Worm (Caenorhabditis elegans): ENCODE results near the gene cpl-1.
A peak's percentile ranks its signal among the peaks of the same experiment; 100 is the strongest.

The cpl-1 gene

ce11 chrV:16582973-16583372, 12.2 kb downstream of the cpl-1 start, which contains the start of gene str-150:
Gene str-150 (plus strand): TSS chrV:16583273.
- TF ChIP-seq ceh-88 (GFP tag; IDR thresholded peaks at IDR 0.05) (no peak), F16B12.6 (tag; optimal IDR thresholded peaks at IDR 0.05) (no peak), fkh-4 (tag; optimal IDR thresholded peaks at IDR 0.05; ENCODE audit: borderline replicate concordance) (no peak), ceh-63 (GFP tag; optimal IDR thresholded peaks at IDR 0.05) (no peak), dsc-1 (tag; optimal IDR thresholded peaks at IDR 0.05) (no peak), elt-2 (tag; optimal IDR thresholded peaks at IDR 0.05) (no peak), unc-86 (tag; optimal IDR thresholded peaks at IDR 0.05) (no peak), ztf-11 (tag; optimal IDR thresholded peaks at IDR 0.05) (no peak), vab-15 (tag; optimal IDR thresholded peaks at IDR 0.05) (no peak)

DNA sequence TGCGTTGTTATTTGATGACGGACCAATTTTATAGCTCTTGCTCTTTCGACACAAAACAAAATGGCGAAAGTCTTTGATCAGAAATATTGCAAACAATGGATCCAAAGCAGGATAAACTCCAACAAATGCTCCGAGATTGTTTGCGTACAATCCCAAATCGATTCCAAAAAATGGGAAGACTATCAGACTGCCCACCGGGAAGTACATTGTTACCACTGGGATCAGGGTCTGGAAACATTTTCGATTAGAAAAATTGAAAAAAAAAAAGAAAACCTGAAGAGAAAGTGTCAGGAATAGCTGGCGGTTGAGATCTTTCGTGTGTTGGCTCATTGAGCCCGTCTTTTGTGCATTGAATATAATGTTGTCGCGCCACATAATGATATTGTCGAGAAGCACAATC, 14.1 kb downstream of the cpl-1 start:
- TF ChIP-seq lin-15B (tag; optimal IDR thresholded peaks at IDR 0.05) (no peak), efl-1 (optimal IDR thresholded peaks at IDR 0.05) (no peak), efl-1 (GFP tag; optimal IDR thresholded peaks at IDR 0.05 in 1 of 2) (peak in 1 of 2 experiments; percentile 93), lir-3 (tag; optimal IDR thresholded peaks at IDR 0.05; ENCODE audit: poor library complexity) (no peak)

DNA sequence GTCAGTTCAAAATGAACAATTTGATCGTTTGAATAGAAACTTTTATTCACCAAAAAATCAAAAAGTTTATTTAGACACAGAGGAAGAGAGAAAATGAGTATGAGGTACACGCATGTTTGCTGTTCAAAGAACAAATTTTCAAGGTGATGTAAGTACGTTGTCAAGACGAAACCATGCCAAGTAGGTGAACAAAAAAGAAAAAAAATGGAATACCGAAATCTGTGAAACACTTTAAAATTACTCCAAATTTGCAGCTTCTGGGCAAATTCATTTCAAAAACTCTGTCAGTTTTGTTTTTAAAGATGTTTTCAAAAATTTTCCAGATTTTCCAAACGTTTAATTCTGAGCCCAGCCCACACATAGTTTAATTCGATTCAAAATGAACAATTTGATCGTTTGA, 14.7 kb downstream of the cpl-1 start, which contains the start of gene nhr-271:
Gene nhr-271 (minus strand): TSS at position 101 of the 400 bp plus-strand sequence.
- no peak for TF ChIP-seq lin-35 (GFP tag; optimal IDR thresholded peaks at IDR 0.05)
- TF ChIP-seq C16A3.4 (tag; optimal IDR thresholded peaks at IDR 0.05), result no peak
- TF ChIP-seq sox-4 (tag; optimal IDR thresholded peaks at IDR 0.05), result no peak
- TF ChIP-seq Y116A8C.19 (tag; optimal IDR thresholded peaks at IDR 0.05; ENCODE audit: borderline replicate concordance), result no peak
- no peak for TF ChIP-seq dsc-1 (tag; optimal IDR thresholded peaks at IDR 0.05)
- TF ChIP-seq zag-1 (tag; optimal IDR thresholded peaks at IDR 0.05), result no peak
- TF ChIP-seq ceh-88 (GFP tag; IDR thresholded peaks at IDR 0.05), result no peak
- TF ChIP-seq mdl-1 (tag; optimal IDR thresholded peaks at IDR 0.05), result no peak
- TF ChIP-seq pax-3 (tag; optimal IDR thresholded peaks at IDR 0.05), result no peak
- TF ChIP-seq F16B12.6 (tag; optimal IDR thresholded peaks at IDR 0.05), result no peak
- no peak for TF ChIP-seq unc-130 (tag; optimal IDR thresholded peaks at IDR 0.05)
- no peak for TF ChIP-seq lin-14 (GFP tag; optimal IDR thresholded peaks at IDR 0.05)
- no peak for TF ChIP-seq alr-1 (tag; optimal IDR thresholded peaks at IDR 0.05; ENCODE audit: borderline replicate concordance)
- TF ChIP-seq rnt-1 (tag; optimal IDR thresholded peaks at IDR 0.05), result no peak
- no peak for TF ChIP-seq nhr-20 (tag; optimal IDR thresholded peaks at IDR 0.05)
- no peak for TF ChIP-seq C34B4.2 (tag; optimal IDR thresholded peaks at IDR 0.05)
- no peak for TF ChIP-seq unc-98 (GFP tag; IDR thresholded peaks at IDR 0.05)
- TF ChIP-seq grh-1 (GFP tag; IDR thresholded peaks at IDR 0.05), result no peak

DNA sequence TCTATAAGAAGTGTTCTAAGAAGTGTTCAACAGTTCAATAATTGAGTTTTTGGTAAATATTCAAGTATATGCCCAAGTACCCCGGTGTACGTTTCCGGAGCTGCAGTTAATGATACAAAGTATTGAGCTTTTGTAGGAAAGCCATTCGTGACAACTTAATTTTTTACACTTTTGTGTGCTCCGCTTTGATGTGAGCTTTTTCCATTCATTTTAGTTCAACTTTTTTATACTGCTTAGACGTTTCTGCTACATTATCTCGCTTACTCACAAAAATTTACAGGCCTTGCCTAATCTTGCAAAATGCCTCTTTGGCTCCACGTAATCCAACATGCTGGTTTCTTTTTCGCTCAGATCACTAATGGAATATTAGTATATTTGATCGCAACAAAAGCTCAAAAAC, 19.2 kb downstream of the cpl-1 start, which contains the start of gene str-151:
Gene str-151 (plus strand): TSS at position 301 of the 400 bp plus-strand sequence.
- no peak for TF ChIP-seq lin-14 (GFP tag; optimal IDR thresholded peaks at IDR 0.05)
- no peak for TF ChIP-seq efl-1 (optimal IDR thresholded peaks at IDR 0.05)
- TF ChIP-seq efl-1 (GFP tag; optimal IDR thresholded peaks at IDR 0.05 in 1 of 2), result peak in 1 of 2 experiments; percentile 4
- TF ChIP-seq nhr-90 (tag; optimal IDR thresholded peaks at IDR 0.05; ENCODE audit: poor library complexity), result no peak
- TF ChIP-seq jun-1 (tag; optimal IDR thresholded peaks at IDR 0.05), result no peak
- TF ChIP-seq nhr-85 (tag), result no peak
- no peak for TF ChIP-seq nhr-20 (tag; optimal IDR thresholded peaks at IDR 0.05)

ce11 chrV:16573168-16573567, 22.0 kb downstream of the cpl-1 start, which contains the start of gene str-149:
Gene str-149 (plus strand): TSS chrV:16573468.
- TF ChIP-seq efl-1 (optimal IDR thresholded peaks at IDR 0.05) (no peak), efl-1 (GFP tag; optimal IDR thresholded peaks at IDR 0.05 in 1 of 2) (peak in 1 of 2 experiments; percentile 53), Y116A8C.19 (tag; optimal IDR thresholded peaks at IDR 0.05; ENCODE audit: borderline replicate concordance) (no peak)

DNA sequence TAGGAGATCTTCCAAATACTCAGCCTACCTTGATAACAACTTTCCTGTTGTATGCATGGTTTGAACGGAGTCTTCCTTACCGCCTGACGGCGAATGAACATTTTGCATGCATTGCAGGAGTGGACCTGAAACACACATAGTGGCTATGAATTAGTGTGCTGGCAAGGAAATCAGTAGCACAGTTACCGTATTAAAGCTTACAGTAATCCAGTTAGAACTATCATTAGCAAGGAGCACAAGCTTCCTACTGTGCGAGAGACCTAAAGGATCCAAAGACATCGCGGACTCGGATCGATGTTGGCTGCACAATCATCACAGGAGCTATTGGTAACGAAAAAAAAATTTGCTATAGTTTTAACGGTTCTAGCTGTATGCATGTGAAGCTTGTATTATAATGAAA, 24.4 kb downstream of the cpl-1 start, which contains the start of gene nhr-233:
Gene nhr-233 (minus strand): TSS at position 101 of the 400 bp plus-strand sequence.
- TF ChIP-seq nhr-12 (tag; optimal IDR thresholded peaks at IDR 0.05), result no peak
- TF ChIP-seq C16A3.4 (tag; optimal IDR thresholded peaks at IDR 0.05), result no peak
- TF ChIP-seq efl-1 (optimal IDR thresholded peaks at IDR 0.05), result no peak
- TF ChIP-seq efl-1 (GFP tag; optimal IDR thresholded peaks at IDR 0.05 in 1 of 2), result no peak
- TF ChIP-seq unc-30 (tag; optimal IDR thresholded peaks at IDR 0.05), result no peak
- no peak for TF ChIP-seq lin-15B (tag; optimal IDR thresholded peaks at IDR 0.05)
- TF ChIP-seq dpl-1 (GFP tag; optimal IDR thresholded peaks at IDR 0.05), result no peak
- no peak for TF ChIP-seq tlp-1 (tag; optimal IDR thresholded peaks at IDR 0.05)
- no peak for TF ChIP-seq ceh-90 (tag; optimal IDR thresholded peaks at IDR 0.05)
- no peak for TF ChIP-seq jun-1 (tag; optimal IDR thresholded peaks at IDR 0.05)
- TF ChIP-seq pax-3 (tag; optimal IDR thresholded peaks at IDR 0.05), result no peak
- no peak for TF ChIP-seq lsy-2 (tag; optimal IDR thresholded peaks at IDR 0.05)
- no peak for TF ChIP-seq nhr-90 (tag; optimal IDR thresholded peaks at IDR 0.05; ENCODE audit: poor library complexity)

Data from whole organism, L1 larva.